Fruit fly (Drosophila melanogaster) whole organism, embryonic: ENCODE results near the gene CG9302.
A peak's percentile ranks its signal among the peaks of the same experiment; 100 is the strongest.

ENCODE experiments used
- Bdp1 ChIP-seq: fragments of 200-800 bp; sonication (Bioruptor generic); optimal IDR thresholded peaks from 3 replicates; lab custom pipeline; 2016; ENCODE audit warnings: missing biosample characterization, missing genetic modification characterization
- CG10366 ChIP-seq: fragments of 200-800 bp; sonication (Bioruptor generic); IDR thresholded peaks from 2 replicates; pipeline ENCODE4 v1.3.6; 2022; ENCODE audit warnings: missing biosample characterization, missing genetic modification characterization
- CG10462 ChIP-seq: fragments of 200-800 bp; sonication (Bioruptor generic); optimal IDR thresholded peaks from 2 replicates; lab custom pipeline; 2016; ENCODE audit warnings: missing biosample characterization, missing genetic modification characterization
- CG11085 ChIP-seq: fragments of 200-800 bp; sonication (Bioruptor generic); IDR thresholded peaks from 2 replicates; pipeline ENCODE4 v1.3.6; 2022; ENCODE audit warnings: missing biosample characterization, missing genetic modification characterization
- CG11696 ChIP-seq: fragments of 200-800 bp; sonication (Bioruptor generic); IDR thresholded peaks from 2 replicates; pipeline ENCODE4 v1.3.6; 2022; ENCODE audit warnings: missing biosample characterization, missing genetic modification characterization
- CG1233 ChIP-seq: fragments of 200-800 bp; sonication (Bioruptor generic); optimal IDR thresholded peaks from 4 replicates; lab custom pipeline; 2018; ENCODE audit warnings: missing biosample characterization, mild to moderate bottlenecking, missing genetic modification characterization
- CG13123 ChIP-seq: fragments of 200-800 bp; sonication (Bioruptor generic); optimal IDR thresholded peaks from 2 replicates; lab custom pipeline; 2016; ENCODE audit warnings: missing biosample characterization, missing genetic modification characterization
- CG13775 ChIP-seq: fragments of 200-800 bp; sonication (Bioruptor generic); optimal IDR thresholded peaks from 3 replicates; lab custom pipeline; 2017; ENCODE audit warnings: missing biosample characterization, mild to moderate bottlenecking, missing genetic modification characterization
- CG14050 ChIP-seq: fragments of 200-800 bp; sonication (Bioruptor generic); IDR thresholded peaks from 3 replicates; pipeline ENCODE4 v1.3.6; 2022; ENCODE audit warnings: missing biosample characterization, missing genetic modification characterization
- CG14441 ChIP-seq: fragments of 200-800 bp; sonication (Bioruptor generic); IDR thresholded peaks from 2 replicates; pipeline ENCODE4 v1.3.6; 2022; ENCODE audit warnings: missing biosample characterization, missing genetic modification characterization
- CG16779 ChIP-seq: fragments of 200-800 bp; sonication (Bioruptor generic); IDR thresholded peaks from 2 replicates; pipeline ENCODE4 v1.3.6; 2022; ENCODE audit warnings: missing biosample characterization, missing genetic modification characterization
- CG16813 ChIP-seq: fragments of 200-800 bp; sonication (Bioruptor generic); IDR thresholded peaks from 3 replicates; pipeline ENCODE4 v1.3.6; 2022; ENCODE audit warnings: missing biosample characterization, missing genetic modification characterization; ENCODE audit not compliant: partially characterized antibody
- CG16815 ChIP-seq: fragments of 200-800 bp; sonication (Bioruptor generic); optimal IDR thresholded peaks from 3 replicates; lab custom pipeline; 2017; ENCODE audit warnings: missing biosample characterization, mild to moderate bottlenecking, missing genetic modification characterization
- CG17361 ChIP-seq: fragments of 200-800 bp; sonication (Bioruptor generic); IDR thresholded peaks from 3 replicates; pipeline ENCODE4 v1.3.6; 2022; ENCODE audit warnings: missing biosample characterization, missing genetic modification characterization
- CG18476 ChIP-seq: fragments of 200-800 bp; sonication (Bioruptor generic); optimal IDR thresholded peaks from 2 replicates; lab custom pipeline; 2016; ENCODE audit warnings: missing biosample characterization, mild to moderate bottlenecking, missing genetic modification characterization
- CG18619 ChIP-seq: fragments of 200-800 bp; sonication (Bioruptor generic); optimal IDR thresholded peaks from 3 replicates; lab custom pipeline; 2017; ENCODE audit warnings: missing biosample characterization, mild to moderate bottlenecking, missing genetic modification characterization
- CG2116 ChIP-seq: fragments of 200-800 bp; sonication (Bioruptor generic); optimal IDR thresholded peaks from 3 replicates; lab custom pipeline; 2018; ENCODE audit warnings: missing biosample characterization, mild to moderate bottlenecking, missing genetic modification characterization
- CG30403 ChIP-seq: fragments of 200-800 bp; sonication (Bioruptor generic); optimal IDR thresholded peaks from 3 replicates; lab custom pipeline; 2016; ENCODE audit warnings: missing biosample characterization, missing genetic modification characterization
- CG31224 ChIP-seq: fragments of 200-800 bp; sonication (Bioruptor generic); IDR thresholded peaks from 2 replicates; pipeline ENCODE4 v1.3.6; 2022; ENCODE audit warnings: missing biosample characterization, missing genetic modification characterization
- CG31388 ChIP-seq: fragments of 200-800 bp; sonication (Bioruptor generic); optimal IDR thresholded peaks from 2 replicates; lab custom pipeline; 2016; ENCODE audit warnings: missing biosample characterization, missing genetic modification characterization
- CG31441 ChIP-seq: fragments of 200-800 bp; sonication (Bioruptor generic); IDR thresholded peaks from 2 replicates; pipeline ENCODE4 v1.3.6; 2022; ENCODE audit warnings: missing biosample characterization, missing genetic modification characterization
- CG34224 ChIP-seq: fragments of 200-800 bp; sonication (Bioruptor generic); IDR thresholded peaks from 3 replicates; pipeline ENCODE4 v1.3.6; 2022; ENCODE audit warnings: missing biosample characterization, missing genetic modification characterization; ENCODE audit not compliant: partially characterized antibody
- CG4617 ChIP-seq: fragments of 200-800 bp; sonication (Bioruptor generic); optimal IDR thresholded peaks from 3 replicates; lab custom pipeline; 2016; ENCODE audit warnings: missing biosample characterization, missing genetic modification characterization, borderline replicate concordance
- CG4730 ChIP-seq: fragments of 200-800 bp; sonication (Bioruptor generic); IDR thresholded peaks from 2 replicates; pipeline ENCODE4 v1.3.6; 2022; ENCODE audit warnings: missing biosample characterization, missing genetic modification characterization
- CG7556 ChIP-seq: fragments of 200-800 bp; sonication (Bioruptor generic); optimal IDR thresholded peaks from 2 replicates; lab custom pipeline; 2017; ENCODE audit warnings: missing biosample characterization, mild to moderate bottlenecking, missing genetic modification characterization
- Dbx ChIP-seq: fragments of 200-800 bp; sonication (Bioruptor generic); IDR thresholded peaks from 3 replicates; pipeline ENCODE4 v1.3.6; 2022; ENCODE audit warnings: missing biosample characterization, missing genetic modification characterization
- Dfd ChIP-seq, 2 experiments: fragments of >200 bp; optimal IDR thresholded peaks; 2 replicates each; lab custom pipeline; 2017; ENCODE audit warnings: missing biosample characterization in 2 of 2, missing genetic modification characterization in 2 of 2
- Elba2 ChIP-seq: fragments of 200-800 bp; sonication (Bioruptor generic); optimal IDR thresholded peaks from 3 replicates; lab custom pipeline; 2016; ENCODE audit warnings: missing biosample characterization, missing genetic modification characterization
- H2.0 ChIP-seq: fragments of 200-800 bp; sonication (Bioruptor generic); IDR thresholded peaks from 2 replicates; pipeline ENCODE4 v1.3.6; 2022; ENCODE audit warnings: missing biosample characterization, missing genetic modification characterization
- Hey ChIP-seq: fragments of 200-800 bp; sonication (Bioruptor generic); optimal IDR thresholded peaks from 3 replicates; lab custom pipeline; 2018; ENCODE audit warnings: missing biosample characterization, mild to moderate bottlenecking, missing genetic modification characterization
- HmgD ChIP-seq: fragments of 200-800 bp; sonication (Bioruptor generic); optimal IDR thresholded peaks from 3 replicates; lab custom pipeline; 2016; ENCODE audit warnings: missing biosample characterization, missing genetic modification characterization
- Hmr ChIP-seq: fragments of 200-800 bp; sonication (Bioruptor generic); optimal IDR thresholded peaks from 3 replicates; lab custom pipeline; 2017; ENCODE audit warnings: mild to moderate bottlenecking, missing biosample characterization, missing genetic modification reagents, missing genetic modification characterization
- Hr3 ChIP-seq: fragments of 200-800 bp; sonication (Bioruptor generic); optimal IDR thresholded peaks from 3 replicates; lab custom pipeline; 2016; ENCODE audit warnings: missing biosample characterization, missing genetic modification characterization
- Hr78 ChIP-seq, 2 experiments: fragments of 200-800 bp in 1 of 2; fragments of >200 bp in 1 of 2; sonication (Bioruptor generic) in 1 of 2; optimal IDR thresholded peaks; 2 replicates each; lab custom pipeline; 2017 to 2019; ENCODE audit warnings: missing biosample characterization in 2 of 2, missing genetic modification characterization in 2 of 2, mild to moderate bottlenecking in 1 of 2, moderate library complexity in 1 of 2
- Max ChIP-seq: fragments of 200-800 bp; sonication (Bioruptor generic); optimal IDR thresholded peaks from 2 replicates; lab custom pipeline; 2016; ENCODE audit warnings: missing biosample characterization, mild to moderate bottlenecking, missing genetic modification characterization
- Nf-YC ChIP-seq: fragments of 200-800 bp; optimal IDR thresholded peaks from 3 replicates; lab custom pipeline; 2019; ENCODE audit warnings: missing biosample characterization, mild to moderate bottlenecking, missing genetic modification characterization, moderate library complexity
- Sry-δ ChIP-seq: fragments of 200-800 bp; sonication (Bioruptor generic); optimal IDR thresholded peaks from 2 replicates; lab custom pipeline; 2016; ENCODE audit warnings: missing biosample characterization, missing genetic modification characterization
- Xrp1 ChIP-seq: fragments of 200-800 bp; sonication (Bioruptor generic); IDR thresholded peaks from 2 replicates; pipeline ENCODE4 v1.3.6; 2022; ENCODE audit warnings: missing biosample characterization, missing genetic modification characterization
- crc ChIP-seq: fragments of 200-800 bp; sonication (Bioruptor generic); optimal IDR thresholded peaks from 2 replicates; lab custom pipeline; 2016; ENCODE audit warnings: missing biosample characterization, missing genetic modification characterization
- dm ChIP-seq: fragments of 200-800 bp; sonication (Bioruptor generic); optimal IDR thresholded peaks from 3 replicates; lab custom pipeline; 2016; ENCODE audit warnings: missing biosample characterization, missing genetic modification characterization
- emc ChIP-seq: fragments of 200-800 bp; sonication (Bioruptor generic); optimal IDR thresholded peaks from 2 replicates; lab custom pipeline; 2016; ENCODE audit warnings: missing biosample characterization, missing genetic modification characterization
- fd102C ChIP-seq: fragments of 200-800 bp; sonication (Bioruptor generic); optimal IDR thresholded peaks from 2 replicates; lab custom pipeline; 2018; ENCODE audit warnings: missing biosample characterization, mild to moderate bottlenecking, missing genetic modification characterization, moderate library complexity
- ham ChIP-seq: fragments of 200-800 bp; sonication (Bioruptor generic); IDR thresholded peaks from 2 replicates; pipeline ENCODE4 v1.3.6; 2022; ENCODE audit warnings: missing biosample characterization, missing genetic modification characterization
- jing ChIP-seq: fragments of 200-800 bp; sonication (Bioruptor generic); optimal IDR thresholded peaks from 2 replicates; lab custom pipeline; 2018; ENCODE audit warnings: missing biosample characterization, mild to moderate bottlenecking, missing genetic modification characterization
- nau ChIP-seq: fragments of 200-800 bp; sonication (Bioruptor generic); optimal IDR thresholded peaks from 3 replicates; lab custom pipeline; 2017; ENCODE audit warnings: missing biosample characterization, mild to moderate bottlenecking, missing genetic modification characterization, missing genetic modification reagents
- pan ChIP-seq, 4 experiments: fragments of >200 bp in 3 of 4; fragments of 200-800 bp in 1 of 4; sonication (Bioruptor generic) in 1 of 4; optimal IDR thresholded peaks in 3 of 4; IDR thresholded peaks in 1 of 4; 2 replicates each; pipeline versions ENCODE4 v1.3.6 to Lab custom; 2017 to 2022; ENCODE audit warnings: missing biosample characterization in 2 of 4, missing genetic modification characterization in 2 of 4, mixed read lengths in 1 of 4
- psq ChIP-seq: fragments of 200-800 bp; sonication (Bioruptor generic); optimal IDR thresholded peaks from 2 replicates; lab custom pipeline; 2017; ENCODE audit warnings: missing biosample characterization, missing genetic modification characterization
- row ChIP-seq: fragments of 200-800 bp; sonication (Bioruptor generic); IDR thresholded peaks from 3 replicates; pipeline ENCODE4 v1.3.6; 2022; ENCODE audit warnings: missing biosample characterization, missing genetic modification characterization
- salm ChIP-seq: fragments of 200-800 bp; sonication (Bioruptor generic); optimal IDR thresholded peaks from 2 replicates; lab custom pipeline; 2018; ENCODE audit warnings: missing biosample characterization, mild to moderate bottlenecking, missing genetic modification characterization
- sob ChIP-seq: fragments of 200-800 bp; sonication (Bioruptor generic); IDR thresholded peaks from 2 replicates; pipeline ENCODE4 v1.3.6; 2022; ENCODE audit warnings: missing biosample characterization, missing genetic modification characterization
- sqz ChIP-seq: fragments of 200-800 bp; sonication (Bioruptor generic); optimal IDR thresholded peaks from 3 replicates; lab custom pipeline; 2018; ENCODE audit warnings: missing biosample characterization, mild to moderate bottlenecking, missing genetic modification characterization
- vfl ChIP-seq: fragments of 200-800 bp; sonication (Bioruptor generic); optimal IDR thresholded peaks from 2 replicates; lab custom pipeline; 2016; ENCODE audit warnings: missing biosample characterization, missing genetic modification characterization

The CG9302 gene

DNA sequence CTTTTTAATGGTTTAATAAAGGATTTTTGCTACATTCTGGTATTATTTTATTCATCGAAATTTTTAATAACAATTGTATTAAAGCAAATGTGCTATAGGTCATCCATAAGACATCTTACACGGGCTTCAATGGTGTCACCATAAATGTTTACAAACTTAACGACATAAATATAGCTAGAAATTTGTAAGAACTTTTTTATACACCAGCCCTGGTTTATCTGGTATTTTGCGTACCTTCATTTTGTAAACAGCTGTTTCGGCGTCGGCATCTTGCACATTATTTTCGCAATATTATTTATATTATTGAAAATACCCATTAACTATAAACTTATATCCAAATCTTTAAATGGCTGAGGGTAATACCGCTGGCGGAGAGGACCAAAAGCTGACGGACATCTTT, 11.0 kb downstream of the CG9302 start, which contains the start of gene Tap42 (continued):
- TF ChIP-seq sqz (GFP tag; lab: Kevin White, UChicago) (no peak), fd102C (GFP tag; lab: Kevin White, UChicago) (no peak), vfl (no peak), CG11085 (GFP tag; lab: Robert Waterston, UW) (no peak), psq (GFP tag; lab: Kevin White, UChicago) (no peak), CG34224 (no peak), CG13775 (GFP tag; lab: Kevin White, UChicago) (no peak), HmgD (GFP tag; lab: Kevin White, UChicago) (no peak), Elba2 (GFP tag; lab: Kevin White, UChicago) (no peak), CG4730 (no peak), CG30403 (peak; percentile 36), CG16815 (no peak), CG16813 (GFP tag; lab: Robert Waterston, UW) (no peak), ham (GFP tag; lab: Robert Waterston, UW) (no peak), Dfd (GFP tag; optimal IDR thresholded peaks at IDR 0.05; lab: Kevin White, UChicago) (no peak), Hmr (GFP tag; lab: Kevin White, UChicago) (no peak), Xrp1 (GFP tag; lab: Robert Waterston, UW) (0 out of 2 replicates have a peak, but pooled peaks have one; percentile 12), CG14441 (no peak), nau (GFP tag; lab: Kevin White, UChicago) (no peak), CG18619 (GFP tag; lab: Kevin White, UChicago) (no peak), CG18476 (GFP tag; lab: Kevin White, UChicago) (no peak), CG17361 (GFP tag; lab: Robert Waterston, UW) (no peak), H2.0 (GFP tag; lab: Robert Waterston, UW) (no peak), sob (GFP tag; lab: Robert Waterston, UW) (no peak), crc (GFP tag; lab: Kevin White, UChicago) (no peak), CG14050 (no peak), Dbx (no peak), Hey (tag; lab: Kevin White, UChicago) (no peak), CG2116 (GFP tag; lab: Kevin White, UChicago) (no peak), emc (GFP tag; lab: Kevin White, UChicago) (no peak), Max (no peak), Bdp1 (GFP tag; lab: Kevin White, UChicago) (no peak), Hr78 (GFP tag; optimal IDR thresholded peaks at IDR 0.05; lab: Kevin White, UChicago) (no peak), CG4617 (GFP tag; lab: Kevin White, UChicago) (no peak), salm (no peak), CG16779 (GFP tag; lab: Robert Waterston, UW) (no peak), CG31441 (GFP tag; lab: Robert Waterston, UW) (no peak), Nf-YC (tag; lab: Kevin White, UChicago) (peak; percentile 34), CG13123 (no peak), pan (optimal IDR thresholded peaks at IDR 0.05; lab: Kevin White, UChicago) (no peak), pan (GFP tag; optimal IDR thresholded peaks at IDR 0.05 in 1 of 2, IDR thresholded peaks at IDR 0.05 in 1 of 2) (no peak), jing (no peak), CG1233 (GFP tag; lab: Kevin White, UChicago) (no peak), Hr3 (GFP tag; lab: Kevin White, UChicago) (no peak), CG31388 (GFP tag; lab: Kevin White, UChicago) (no peak), CG7556 (peak; percentile 7), row (GFP tag; lab: Robert Waterston, UW) (peak; percentile 71), CG10462 (GFP tag; lab: Kevin White, UChicago) (no peak), CG11696 (no peak), CG31224 (no peak), CG10366 (peak; percentile 23; the same call in 1 of the 2 replicates), Sry-δ (GFP tag; lab: Kevin White, UChicago) (no peak), dm (no peak)
